Fruit fly (Drosophila melanogaster): ENCODE results near the gene CG5131.

The CG5131 gene

dm6 chr2L:17472582-17473524, 11.4 kb upstream of the CG5131 start, which contains the start of gene BicD (continued):
- TF ChIP-seq CG2116 (GFP tag; optimal IDR thresholded peaks at IDR 0.05) (peak; percentile 87), CTCF (GFP tag; optimal IDR thresholded peaks at IDR 0.05) (peak; percentile 54), Aef1 (GFP tag; IDR thresholded peaks at IDR 0.05) (0 out of 3 replicates have a peak, but pooled peaks have one; percentile 12), tgo (GFP tag; IDR thresholded peaks at IDR 0.05) (no peak), CG10274 (GFP tag; optimal IDR thresholded peaks at IDR 0.05) (no peak), Bdp1 (GFP tag; optimal IDR thresholded peaks at IDR 0.05) (peak; percentile 31), MESR4 (GFP tag; optimal IDR thresholded peaks at IDR 0.05) (peak; percentile 52), jumu (GFP tag; optimal IDR thresholded peaks at IDR 0.05) (no peak), CG8765 (GFP tag; IDR thresholded peaks at IDR 0.05) (no peak), HmgZ (tag; optimal IDR thresholded peaks at IDR 0.05) (peak; percentile 73), pita (GFP tag; optimal IDR thresholded peaks at IDR 0.05) (peak; percentile 65), Elba2 (GFP tag; optimal IDR thresholded peaks at IDR 0.05) (no peak), run (tag; optimal IDR thresholded peaks at IDR 0.05) (peak; percentile 12), disco-r (GFP tag; optimal IDR thresholded peaks at IDR 0.05) (no peak), CG30403 (GFP tag; optimal IDR thresholded peaks at IDR 0.05) (no peak), CG8924 (tag; optimal IDR thresholded peaks at IDR 0.05) (peak; percentile 24), inv (GFP tag; IDR thresholded peaks at IDR 0.05; ENCODE audit: partially characterized antibody) (peak; percentile 54), Opbp (GFP tag; IDR thresholded peaks at IDR 0.05; ENCODE audit: partially characterized antibody) (peak; percentile 49; the same call in 1 of the 3 replicates), CG12391 (tag; optimal IDR thresholded peaks at IDR 0.05) (peak; percentile 53), vnd (GFP tag; IDR thresholded peaks at IDR 0.05; ENCODE audit: partially characterized antibody) (peak; percentile 52; the same call in 2 of the 3 replicates), CG18262 (tag; optimal IDR thresholded peaks at IDR 0.05) (peak; percentile 11), Ptx1 (GFP tag; IDR thresholded peaks at IDR 0.05) (no peak), tio (GFP tag; optimal IDR thresholded peaks at IDR 0.05) (no peak), Sin3A (optimal IDR thresholded peaks at IDR 0.05) (peak; percentile 9), Doc3 (GFP tag; IDR thresholded peaks at IDR 0.05; ENCODE audit: partially characterized antibody) (peak; percentile 60; the same call in 2 of the 3 replicates), CG33213 (GFP tag; optimal IDR thresholded peaks at IDR 0.05) (no peak), ci (GFP tag; IDR thresholded peaks at IDR 0.05) (no peak), CG6765 (GFP tag; optimal IDR thresholded peaks at IDR 0.05) (peak; percentile 0), CG32532 (GFP tag; IDR thresholded peaks at IDR 0.05) (no peak), CG10565 (GFP tag; optimal IDR thresholded peaks at IDR 0.05) (no peak), unc-4 (GFP tag; IDR thresholded peaks at IDR 0.05; ENCODE audit: partially characterized antibody) (peak; percentile 78), Med (GFP tag) (peak; percentile 76), nerfin-1 (tag; optimal IDR thresholded peaks at IDR 0.05) (peak; percentile 99), knrl (GFP tag; IDR thresholded peaks at IDR 0.05; ENCODE audit: partially characterized antibody) (peak; percentile 73), CG14860 (GFP tag; IDR thresholded peaks at IDR 0.05; ENCODE audit: partially characterized antibody) (peak; percentile 54), CG12769 (tag; optimal IDR thresholded peaks at IDR 0.05) (peak; percentile 54), twi (tag; optimal IDR thresholded peaks at IDR 0.05) (no peak), dati (GFP tag; IDR thresholded peaks at IDR 0.05) (no peak), kay (GFP tag; optimal IDR thresholded peaks at IDR 0.05) (no peak), ato (GFP tag; IDR thresholded peaks at IDR 0.05; ENCODE audit: partially characterized antibody) (peak; percentile 32; the same call in 1 of the 2 replicates), gsb-n (tag; optimal IDR thresholded peaks at IDR 0.05) (peak; percentile 3), Dref (GFP tag; IDR thresholded peaks at IDR 0.05) (peak; percentile 77), CG14667 (GFP tag; IDR thresholded peaks at IDR 0.05) (no peak), lbe (GFP tag; optimal IDR thresholded peaks at IDR 0.05) (peak; percentile 37), BtbVII (GFP tag; optimal IDR thresholded peaks at IDR 0.05) (peak; percentile 36), CG14710 (tag; optimal IDR thresholded peaks at IDR 0.05) (peak; percentile 76), D (optimal IDR thresholded peaks at IDR 0.05) (peak; percentile 46), D (GFP tag; optimal IDR thresholded peaks at IDR 0.05) (no peak), CG10431 (GFP tag; optimal IDR thresholded peaks at IDR 0.05) (peak; percentile 61)
